Worm (Caenorhabditis elegans): ENCODE results near the gene Y55F3AM.9.

The Y55F3AM.9 gene

DNA sequence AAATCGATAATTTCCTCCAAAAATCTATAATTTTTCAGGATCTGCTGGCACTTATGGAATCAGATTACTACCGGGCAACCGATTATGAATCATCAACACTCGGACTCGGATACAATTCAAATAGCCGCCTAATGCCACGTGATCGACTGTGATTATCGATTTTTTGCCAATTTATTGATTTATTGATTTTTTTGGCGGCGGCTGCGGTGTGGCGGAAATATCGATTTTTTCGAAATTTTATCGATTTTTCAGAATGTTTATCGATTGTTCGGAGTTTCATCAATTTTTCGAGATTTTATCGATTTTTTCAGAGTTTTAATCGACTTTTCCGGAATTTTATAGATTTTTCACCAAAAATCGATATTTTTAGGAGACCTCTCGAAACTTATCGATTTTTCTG is 26.0 kb downstream of the Y55F3AM.9 start:
- TF ChIP-seq dao-5 (tag; optimal IDR thresholded peaks at IDR 0.05), result no peak
- no peak for TF ChIP-seq W03F9.2 (tag; optimal IDR thresholded peaks at IDR 0.05)
- no peak for TF ChIP-seq him-1 (tag; optimal IDR thresholded peaks at IDR 0.05)

DNA sequence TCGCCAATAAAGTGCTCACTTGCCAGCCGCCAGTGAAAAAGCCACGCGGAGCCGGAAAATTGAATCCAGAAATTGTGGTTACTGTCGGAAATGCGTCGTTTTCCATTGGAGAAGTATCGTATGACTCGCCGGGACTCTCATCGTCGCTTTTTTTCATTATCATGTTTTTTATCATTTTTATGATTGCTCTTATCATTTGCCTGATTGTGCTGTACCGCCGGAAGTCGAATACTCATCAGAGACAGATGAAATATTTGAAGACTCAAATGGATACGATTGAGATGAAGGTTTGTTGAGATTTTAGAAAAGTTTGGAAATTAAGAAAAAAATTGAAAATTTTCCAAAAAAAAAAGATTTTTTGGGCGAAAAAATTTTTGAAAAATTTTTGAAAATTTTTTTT is 33.2 kb downstream of the Y55F3AM.9 start:
- TF ChIP-seq W03F9.2 (tag; optimal IDR thresholded peaks at IDR 0.05) (no peak), him-1 (tag; optimal IDR thresholded peaks at IDR 0.05) (no peak), dao-5 (tag; optimal IDR thresholded peaks at IDR 0.05) (no peak)

DNA sequence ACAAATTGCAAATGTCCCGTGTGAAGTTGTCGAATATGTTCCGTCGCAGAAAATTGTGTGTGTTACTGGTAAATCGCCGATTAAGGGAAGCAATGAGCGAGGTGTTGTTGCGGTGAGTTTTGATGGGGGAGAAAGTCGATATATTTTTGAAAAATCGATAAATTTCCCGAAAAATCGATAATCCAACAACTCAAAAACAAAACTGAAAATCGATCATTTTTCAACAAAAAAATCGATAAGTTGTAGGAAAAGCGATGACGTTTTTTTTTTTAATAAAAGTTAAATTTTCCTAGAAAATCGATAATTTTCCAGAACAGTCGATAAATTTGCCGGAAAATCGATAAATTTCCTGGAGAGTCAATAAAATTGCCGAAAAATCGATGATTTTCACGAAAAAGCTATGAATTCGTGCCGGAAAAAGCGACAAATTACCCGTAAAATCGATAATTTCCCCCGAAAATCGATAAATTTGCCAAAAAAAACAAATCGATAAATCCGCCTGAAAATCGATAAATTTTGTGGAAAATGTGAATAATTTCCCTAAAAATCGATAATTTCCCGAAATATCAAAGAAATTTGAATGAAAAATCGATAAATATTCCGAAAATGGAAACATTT is 36.6 kb downstream of the Y55F3AM.9 start:
- no peak for TF ChIP-seq him-1 (tag; optimal IDR thresholded peaks at IDR 0.05)
- no peak for TF ChIP-seq dao-5 (tag; optimal IDR thresholded peaks at IDR 0.05)
- TF ChIP-seq W03F9.2 (tag; optimal IDR thresholded peaks at IDR 0.05), result no peak

DNA sequence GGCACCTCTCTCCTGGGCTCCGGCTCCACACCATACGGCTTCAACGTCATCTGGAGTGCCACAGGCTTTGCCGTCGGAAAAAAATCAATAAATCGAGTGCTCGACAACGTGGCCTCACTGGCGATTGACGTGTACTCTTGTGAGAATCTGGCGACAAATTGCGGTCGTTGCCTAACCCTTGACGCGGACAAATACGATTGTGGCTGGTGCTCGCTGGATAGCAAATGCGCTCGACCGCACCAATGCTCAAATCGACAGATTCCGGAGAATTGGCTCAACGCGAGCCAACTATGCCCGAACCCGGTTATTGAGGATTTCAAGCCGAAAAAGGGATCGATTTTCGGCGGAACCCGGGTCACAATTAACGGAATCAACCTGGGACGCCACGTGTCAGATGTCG is 37.1 kb downstream of the Y55F3AM.9 start:
- TF ChIP-seq him-1 (tag; optimal IDR thresholded peaks at IDR 0.05), result no peak
- TF ChIP-seq dao-5 (tag; optimal IDR thresholded peaks at IDR 0.05), result no peak
- no peak for TF ChIP-seq W03F9.2 (tag; optimal IDR thresholded peaks at IDR 0.05)

DNA sequence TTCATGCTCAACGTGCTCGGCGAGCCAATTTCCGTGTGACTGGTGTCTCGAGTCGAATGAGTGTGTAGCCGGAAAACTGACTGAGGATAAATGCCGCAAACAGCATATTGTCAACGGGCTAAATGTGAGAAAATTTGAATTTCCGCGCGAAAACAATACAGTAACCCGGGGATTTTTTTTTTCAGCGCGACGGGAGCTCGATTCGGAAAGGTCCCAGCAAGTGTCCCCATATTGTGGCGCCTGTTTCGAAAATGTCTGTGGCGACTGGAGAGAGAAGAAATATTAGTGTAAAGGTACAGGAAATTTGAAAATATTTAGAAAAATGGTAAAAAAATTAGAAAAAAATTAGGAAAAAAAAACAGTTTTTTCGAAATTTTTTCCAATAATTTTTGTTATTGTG is 38.4 kb downstream of the Y55F3AM.9 start:
- TF ChIP-seq him-1 (tag; optimal IDR thresholded peaks at IDR 0.05), result no peak
- no peak for TF ChIP-seq W03F9.2 (tag; optimal IDR thresholded peaks at IDR 0.05)
- TF ChIP-seq dao-5 (tag; optimal IDR thresholded peaks at IDR 0.05), result no peak

DNA sequence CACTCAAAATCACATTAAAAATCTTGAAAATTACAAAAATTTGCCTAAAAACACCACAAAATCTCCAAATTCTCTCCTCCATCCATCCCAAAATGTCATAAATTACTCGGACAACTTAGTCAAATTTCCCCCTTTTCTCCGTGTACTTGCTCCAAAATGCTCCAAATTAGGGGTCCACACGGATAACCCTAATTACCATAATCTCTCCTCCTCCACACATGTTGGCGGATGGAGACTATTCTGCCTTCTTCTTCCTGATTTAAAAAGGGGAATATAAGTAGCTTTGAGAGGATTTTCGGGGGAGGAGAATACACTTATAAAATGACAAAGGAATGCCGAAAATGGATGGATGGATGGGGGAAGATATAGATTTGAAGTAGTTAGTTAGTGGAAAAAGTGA is 47.7 kb downstream of the Y55F3AM.9 start:
- no peak for TF ChIP-seq W03F9.2 (tag; optimal IDR thresholded peaks at IDR 0.05)
- TF ChIP-seq him-1 (tag; optimal IDR thresholded peaks at IDR 0.05), result no peak
- TF ChIP-seq dao-5 (tag; optimal IDR thresholded peaks at IDR 0.05), result no peak

DNA sequence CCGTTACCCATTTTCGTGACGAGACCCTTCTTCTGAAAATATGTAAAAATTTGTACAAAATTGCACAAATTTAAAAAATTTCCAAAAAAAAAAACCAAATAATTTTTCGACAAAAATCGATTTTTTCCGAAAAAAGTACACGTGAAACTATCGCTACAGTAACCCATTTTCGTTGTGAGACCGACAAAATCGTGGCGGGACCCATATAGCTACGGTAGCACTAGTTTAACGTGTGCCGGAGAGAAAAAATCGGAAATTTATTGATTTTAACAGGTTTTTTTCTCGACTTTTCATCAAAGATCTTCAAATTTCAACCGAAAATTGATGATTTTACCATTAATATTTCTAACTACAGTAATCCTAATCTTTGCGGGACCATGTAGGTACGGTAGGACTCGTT is 49.4 kb downstream of the Y55F3AM.9 start:
- no peak for TF ChIP-seq him-1 (tag; optimal IDR thresholded peaks at IDR 0.05)
- TF ChIP-seq dao-5 (tag; optimal IDR thresholded peaks at IDR 0.05), result no peak
- TF ChIP-seq W03F9.2 (tag; optimal IDR thresholded peaks at IDR 0.05), result no peak

DNA sequence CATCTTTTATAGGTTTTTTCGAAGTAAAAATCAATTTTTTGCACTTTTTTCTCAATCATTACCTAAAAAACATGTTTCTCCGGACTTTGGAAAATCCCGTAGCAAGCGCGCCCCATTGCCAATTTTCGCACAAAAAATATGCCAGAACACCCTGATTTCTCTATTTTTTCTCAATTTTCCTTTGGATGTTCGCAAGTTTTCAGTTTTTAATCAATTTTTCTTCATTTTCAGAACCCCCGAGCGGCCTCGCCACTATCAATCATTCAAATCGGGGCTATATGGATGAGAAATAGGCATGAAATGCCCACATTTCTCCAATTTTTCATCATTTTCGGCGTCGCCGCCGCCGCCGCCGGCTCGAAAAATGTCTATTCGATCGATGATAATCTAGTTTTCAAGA is 50.3 kb downstream of the Y55F3AM.9 start, which contains the start of gene plx-1:
Gene plx-1 (plus strand): TSS at position 301 of the 400 bp plus-strand sequence.
- TF ChIP-seq him-1 (tag; optimal IDR thresholded peaks at IDR 0.05) (no peak), W03F9.2 (tag; optimal IDR thresholded peaks at IDR 0.05) (no peak), dao-5 (tag; optimal IDR thresholded peaks at IDR 0.05) (no peak)

DNA sequence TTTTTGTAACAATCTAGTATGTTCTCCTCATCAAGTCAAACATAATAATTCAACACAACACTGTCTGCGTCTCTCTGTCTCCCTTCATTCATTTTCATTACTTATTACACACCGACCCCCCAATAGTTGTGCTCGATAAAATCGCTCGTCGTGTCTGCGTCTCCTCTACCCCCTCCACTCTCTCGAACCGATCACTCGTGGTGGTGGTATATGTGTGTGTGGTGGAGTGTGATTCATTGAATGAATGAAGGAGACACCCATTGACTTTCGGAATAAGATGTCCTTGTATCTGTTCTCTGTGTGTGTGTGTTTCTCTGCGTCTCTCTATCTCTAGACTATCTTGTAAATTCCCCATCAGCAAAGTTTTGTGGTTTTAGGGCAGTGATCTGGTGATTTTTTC is 51.7 kb downstream of the Y55F3AM.9 start:
- no peak for TF ChIP-seq him-1 (tag; optimal IDR thresholded peaks at IDR 0.05)
- TF ChIP-seq W03F9.2 (tag; optimal IDR thresholded peaks at IDR 0.05), result no peak
- TF ChIP-seq dao-5 (tag; optimal IDR thresholded peaks at IDR 0.05), result no peak
